Fruit fly (Drosophila melanogaster) S2 (cell line): ENCODE results near the gene Traf4.

Experiments
- CG8478 ChIP-seq: fragments of >200 bp; optimal IDR thresholded peaks from 2 replicates; lab custom pipeline; 2018
- CTCF ChIP-seq, 2 experiments: fragments of >200 bp; optimal IDR thresholded peaks; 2 replicates each; lab custom pipeline; 2018

Traf4 gene

dm6 chr2L:4350683-4351324 is 10.9 kb upstream of the Traf4 start:
- TF ChIP-seq CTCF (optimal IDR thresholded peaks at IDR 0.05; lab: Kevin White, UChicago), result no peak
- TF ChIP-seq CG8478, result no peak

dm6 chr2L:4352675-4353074 is 9.1 kb upstream of the Traf4 start, which contains the start of gene CG15429:
TSS of gene CG15429 (plus strand) at chr2L:4352975.
- no peak for TF ChIP-seq CG8478
- TF ChIP-seq CTCF (optimal IDR thresholded peaks at IDR 0.05; lab: Kevin White, UChicago), result no peak

- no peak for TF ChIP-seq CG8478
- TF ChIP-seq CTCF (optimal IDR thresholded peaks at IDR 0.05; lab: Kevin White, UChicago), result no peak
Measured at dm6 chr2L:4355066-4355465, 6.7 kb upstream of the Traf4 start.

dm6 chr2L:4359156-4359555 is 2.6 kb upstream of the Traf4 start:
- TF ChIP-seq CTCF (optimal IDR thresholded peaks at IDR 0.05; lab: Kevin White, UChicago) (no peak), CG8478 (no peak)

dm6 chr2L:4360882-4361281 is 843 bp upstream of the Traf4 start:
- no peak for TF ChIP-seq CTCF (optimal IDR thresholded peaks at IDR 0.05; lab: Kevin White, UChicago)
- TF ChIP-seq CG8478, result no peak

- no peak for TF ChIP-seq CTCF (optimal IDR thresholded peaks at IDR 0.05; lab: Kevin White, UChicago)
- TF ChIP-seq CG8478, result no peak
Measured at dm6 chr2L:4363707-4364270, 2.1 kb downstream of the Traf4 start.

dm6 chr2L:4364914-4365313 is 3.2 kb downstream of the Traf4 start:
- no peak for TF ChIP-seq CG8478
- TF ChIP-seq CTCF (optimal IDR thresholded peaks at IDR 0.05; lab: Kevin White, UChicago), result no peak

dm6 chr2L:4365792-4366326 is 4.1 kb downstream of the Traf4 start:
- TF ChIP-seq CG8478 (no peak), CTCF (optimal IDR thresholded peaks at IDR 0.05; lab: Kevin White, UChicago) (no peak)

- TF ChIP-seq CTCF (optimal IDR thresholded peaks at IDR 0.05; lab: Kevin White, UChicago) (no peak), CG8478 (no peak)
Measured at dm6 chr2L:4366652-4367051, 4.9 kb downstream of the Traf4 start.

dm6 chr2L:4368553-4369268 is 7.0 kb downstream of the Traf4 start:
- TF ChIP-seq CG8478 (no peak), CTCF (optimal IDR thresholded peaks at IDR 0.05; lab: Kevin White, UChicago) (no peak)

dm6 chr2L:4370007-4370521 is 8.3 kb downstream of the Traf4 start:
- no peak for TF ChIP-seq CTCF (optimal IDR thresholded peaks at IDR 0.05; lab: Kevin White, UChicago)
- TF ChIP-seq CG8478, result no peak

- TF ChIP-seq CTCF (optimal IDR thresholded peaks at IDR 0.05; lab: Kevin White, UChicago) (no peak), CG8478 (no peak)
Measured at dm6 chr2L:4370592-4370991, 8.9 kb downstream of the Traf4 start.

- TF ChIP-seq CTCF (optimal IDR thresholded peaks at IDR 0.05; lab: Kevin White, UChicago), result no peak
- TF ChIP-seq CG8478, result no peak
Measured at dm6 chr2L:4371516-4372136, 9.9 kb downstream of the Traf4 start.

dm6 chr2L:4372802-4373570 is 11.3 kb downstream of the Traf4 start:
- TF ChIP-seq CTCF (optimal IDR thresholded peaks at IDR 0.05; lab: Kevin White, UChicago) (no peak), CG8478 (no peak)
